Worm (Caenorhabditis elegans): ENCODE results near the gene fkh-6.

- TF ChIP-seq F13C5.2 (tag; optimal IDR thresholded peaks at IDR 0.05) (no peak), tbx-11 (GFP tag; IDR thresholded peaks at IDR 0.05) (no peak), ama-1 (optimal IDR thresholded peaks at IDR 0.05) (no peak), sea-1 (GFP tag; conservative IDR thresholded peaks at IDR 0.05) (no peak), pes-1 (GFP tag; IDR thresholded peaks at IDR 0.05) (0 out of 2 replicates have a peak, but pooled peaks have one; percentile 0), hmg-4 (GFP tag; optimal IDR thresholded peaks at IDR 0.05) (no peak), tra-4 (tag; optimal IDR thresholded peaks at IDR 0.05) (no peak), flt-1 (GFP tag; IDR thresholded peaks at IDR 0.05) (no peak), ceh-13 (GFP tag; optimal IDR thresholded peaks at IDR 0.05) (no peak), B0310.2 (tag; optimal IDR thresholded peaks at IDR 0.05) (no peak)
Measured at ce11 chrII:4372406-4372805, 10.8 kb downstream of the fkh-6 start, which contains the start of gene paic-1.

Measured in whole organism, early embryonic.